Fruit fly (Drosophila melanogaster): ENCODE data around the gene CG13473.

Gene CG13473

DNA sequence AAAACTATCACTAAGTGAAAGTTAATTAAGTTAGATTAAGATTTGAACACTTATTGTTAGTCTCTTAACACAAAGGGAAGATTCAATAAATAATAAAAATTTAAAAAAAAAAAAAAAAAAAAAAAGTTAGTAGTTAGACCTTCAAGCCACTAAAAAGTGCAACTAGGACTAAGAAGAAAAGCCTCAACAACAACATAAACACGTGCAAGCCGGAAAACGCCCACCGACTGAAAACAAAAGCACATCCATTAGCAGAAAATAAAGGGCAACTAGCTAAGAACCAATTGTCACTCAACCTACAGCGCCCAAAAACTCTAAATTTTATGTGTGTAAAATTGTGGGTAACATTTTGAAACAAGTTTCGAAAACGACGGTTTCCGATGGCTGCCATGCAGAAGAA lies at the start of gene CG13473:
TSS of gene CG13473 (plus strand) at position 301 of the 400 bp plus-strand sequence.
- no peak for TF ChIP-seq Sin3A (optimal IDR thresholded peaks at IDR 0.05)

DNA sequence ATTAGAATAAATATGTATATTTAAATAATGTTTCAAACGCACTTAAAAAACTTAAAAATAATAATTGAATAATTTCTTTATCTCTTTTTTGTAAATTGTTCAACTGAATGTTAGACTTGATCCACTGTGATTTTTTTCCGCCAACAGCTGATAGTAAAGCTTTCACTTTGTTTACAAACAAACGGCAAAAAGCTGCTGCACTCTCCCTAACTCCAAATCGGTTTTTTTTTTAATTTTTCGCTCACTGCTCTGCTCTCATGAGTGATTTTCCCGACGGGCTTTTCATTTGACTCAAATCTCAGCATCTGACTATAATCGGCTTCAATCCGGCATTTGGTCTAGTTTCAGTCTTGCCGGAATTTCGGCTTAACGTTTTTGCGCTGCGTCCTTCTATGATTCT lies 47.1 kb upstream of the CG13473 start:
- TF ChIP-seq ttk (optimal IDR thresholded peaks at IDR 0.05): no peak
- no peak for TF ChIP-seq Myc (optimal IDR thresholded peaks at IDR 0.05)
- no peak for TF ChIP-seq psq (optimal IDR thresholded peaks at IDR 0.05)
- TF ChIP-seq h (optimal IDR thresholded peaks at IDR 0.05): no peak
- TF ChIP-seq Sin3A (optimal IDR thresholded peaks at IDR 0.05): no peak

DNA sequence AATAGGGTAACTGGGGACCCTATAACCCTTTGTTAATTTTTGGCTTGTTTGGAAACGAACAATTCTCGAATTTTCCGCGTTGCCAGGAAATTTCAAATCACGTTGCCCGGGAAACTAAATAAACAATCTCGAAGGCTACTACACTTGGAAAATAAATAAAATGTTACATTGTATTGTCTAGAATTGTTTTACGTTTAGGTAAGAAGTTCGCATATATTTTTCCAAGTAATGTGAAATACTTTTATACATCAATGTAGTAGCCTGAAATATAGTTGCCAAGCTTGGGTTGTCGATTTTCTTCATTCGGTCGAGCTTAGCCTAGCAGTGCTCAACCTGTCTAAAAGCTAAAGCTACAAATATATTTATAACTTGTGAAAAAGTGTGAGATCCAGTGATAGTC lies 44.1 kb upstream of the CG13473 start, which contains the start of gene Dnaaf6:
TSS of gene Dnaaf6 (plus strand) at position 301 of the 400 bp plus-strand sequence.
- no peak for TF ChIP-seq Myc (optimal IDR thresholded peaks at IDR 0.05)
- TF ChIP-seq Sin3A (optimal IDR thresholded peaks at IDR 0.05): no peak
- TF ChIP-seq ttk (optimal IDR thresholded peaks at IDR 0.05): no peak
- TF ChIP-seq psq (optimal IDR thresholded peaks at IDR 0.05): no peak
- no peak for TF ChIP-seq insv (optimal IDR thresholded peaks at IDR 0.05)
- no peak for TF ChIP-seq h (optimal IDR thresholded peaks at IDR 0.05)

DNA sequence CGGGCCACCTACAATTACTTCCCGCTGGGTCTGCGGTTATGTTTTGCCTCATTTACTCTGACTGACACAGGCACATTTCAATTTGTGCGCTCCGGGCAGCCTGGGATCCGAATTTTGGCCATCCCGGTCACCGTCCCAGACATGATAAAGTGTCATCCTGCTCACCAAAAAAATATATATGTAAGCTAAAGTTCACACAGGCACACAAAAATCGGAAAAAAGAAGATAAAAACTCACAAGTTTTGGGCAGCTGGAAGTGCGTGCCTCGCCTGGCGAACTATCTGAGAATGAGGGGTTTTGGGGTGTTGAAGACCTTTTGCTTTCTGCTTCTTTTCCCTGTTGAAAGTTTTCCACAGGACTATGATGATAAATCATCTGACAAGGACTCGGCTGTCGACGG lies 42.3 kb upstream of the CG13473 start:
- no peak for TF ChIP-seq ttk (optimal IDR thresholded peaks at IDR 0.05)
- no peak for TF ChIP-seq h (optimal IDR thresholded peaks at IDR 0.05)
- no peak for TF ChIP-seq insv (optimal IDR thresholded peaks at IDR 0.05)
- no peak for TF ChIP-seq Myc (optimal IDR thresholded peaks at IDR 0.05)
- TF ChIP-seq Sin3A (optimal IDR thresholded peaks at IDR 0.05): no peak
- TF ChIP-seq psq (optimal IDR thresholded peaks at IDR 0.05): no peak

DNA sequence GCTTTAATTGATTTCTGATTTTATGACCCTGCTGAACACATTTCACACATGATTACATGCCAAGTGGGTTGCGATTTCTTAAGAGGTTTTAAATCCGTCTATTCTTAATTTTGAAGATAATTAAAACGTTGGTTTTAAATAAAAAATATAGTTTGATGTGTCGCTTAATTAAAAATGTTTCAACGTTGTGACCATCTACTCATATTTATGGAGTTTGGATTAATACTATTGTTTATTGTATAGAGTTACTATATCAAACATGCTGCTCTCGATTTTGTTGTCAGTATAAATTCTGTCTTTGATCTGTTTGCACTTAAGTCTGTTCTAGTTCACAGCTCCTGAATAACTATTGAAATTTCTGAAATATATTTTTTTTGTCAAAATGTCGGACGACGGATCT lies 37.5 kb upstream of the CG13473 start, which contains the start of gene gdrd:
TSS of gene gdrd (plus strand) at position 301 of the 400 bp plus-strand sequence.
- no peak for TF ChIP-seq psq (optimal IDR thresholded peaks at IDR 0.05)
- TF ChIP-seq insv (optimal IDR thresholded peaks at IDR 0.05): no peak
- no peak for TF ChIP-seq Myc (optimal IDR thresholded peaks at IDR 0.05)
- no peak for TF ChIP-seq ttk (optimal IDR thresholded peaks at IDR 0.05)
- TF ChIP-seq h (optimal IDR thresholded peaks at IDR 0.05): no peak
- no peak for TF ChIP-seq Sin3A (optimal IDR thresholded peaks at IDR 0.05)

DNA sequence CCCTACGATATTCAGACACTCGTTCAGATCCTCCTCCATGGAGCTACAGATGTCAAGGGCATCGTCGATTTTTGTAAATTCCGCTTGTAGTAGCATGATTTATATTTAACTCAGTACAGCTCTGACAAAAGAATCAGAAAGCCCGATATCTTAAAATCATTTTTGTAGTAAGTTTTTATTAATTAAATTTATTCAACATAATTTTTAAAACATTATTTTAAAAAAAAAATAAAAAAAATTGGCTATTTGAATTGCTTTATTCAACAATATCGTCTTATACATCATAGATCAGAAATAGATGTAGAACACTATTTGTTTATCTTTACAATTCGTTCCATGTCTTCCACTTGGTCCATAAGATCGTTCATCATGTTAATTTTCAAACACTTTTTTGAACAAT lies 31.6 kb upstream of the CG13473 start, which contains the start of gene CG13474:
TSS of gene CG13474 (minus strand) at position 101 of the 400 bp plus-strand sequence.
- TF ChIP-seq Myc (optimal IDR thresholded peaks at IDR 0.05) (no peak), h (optimal IDR thresholded peaks at IDR 0.05) (no peak), psq (optimal IDR thresholded peaks at IDR 0.05) (no peak), insv (optimal IDR thresholded peaks at IDR 0.05) (no peak), ttk (optimal IDR thresholded peaks at IDR 0.05) (no peak), Sin3A (optimal IDR thresholded peaks at IDR 0.05) (no peak)

DNA sequence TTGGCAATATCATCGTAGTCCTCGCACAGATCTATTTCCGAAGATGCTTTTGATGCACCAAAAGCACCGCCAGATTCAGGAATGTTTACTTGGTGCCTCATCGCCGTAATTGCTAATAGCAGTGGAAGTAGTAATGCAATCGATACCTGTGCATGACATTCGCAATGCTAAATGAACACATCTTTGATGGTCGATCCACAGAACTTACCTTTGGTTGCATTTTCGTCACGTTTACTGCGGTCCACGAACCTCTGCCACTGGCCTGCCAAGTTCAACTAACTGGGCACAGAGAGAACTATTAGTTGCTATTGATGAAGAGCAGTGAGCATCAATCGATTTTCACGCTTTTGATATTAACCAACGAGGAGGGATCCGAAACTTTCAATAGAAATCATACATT lies 27.0 kb upstream of the CG13473 start, which contains the start of gene CG17177:
TSS of gene CG17177 (minus strand) at position 101 of the 400 bp plus-strand sequence.
- TF ChIP-seq ttk (optimal IDR thresholded peaks at IDR 0.05) (no peak), h (optimal IDR thresholded peaks at IDR 0.05) (no peak), insv (optimal IDR thresholded peaks at IDR 0.05) (no peak), Sin3A (optimal IDR thresholded peaks at IDR 0.05) (no peak), psq (optimal IDR thresholded peaks at IDR 0.05) (no peak), Myc (optimal IDR thresholded peaks at IDR 0.05) (no peak)

DNA sequence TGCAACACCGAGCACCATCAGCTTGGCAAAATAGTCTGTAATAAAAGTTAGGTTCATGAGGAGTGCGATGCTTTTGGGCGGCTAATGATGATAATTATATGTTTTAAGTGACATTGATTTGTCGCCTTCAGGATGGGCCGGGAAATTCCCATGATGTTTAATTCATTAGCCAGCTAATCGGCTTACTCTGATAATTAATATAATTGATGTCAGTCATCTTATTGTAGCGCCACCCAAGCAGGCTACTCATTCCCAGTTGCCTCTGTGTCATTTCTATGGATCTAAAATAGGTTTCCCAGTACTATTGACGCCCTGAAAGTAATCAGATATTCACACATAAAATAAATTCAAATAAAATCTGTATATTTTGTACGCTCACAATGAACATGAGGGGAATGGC lies 23.4 kb upstream of the CG13473 start, which contains the start of gene CG13476:
TSS of gene CG13476 (plus strand) at position 301 of the 400 bp plus-strand sequence.
- TF ChIP-seq Sin3A (optimal IDR thresholded peaks at IDR 0.05) (no peak), h (optimal IDR thresholded peaks at IDR 0.05) (no peak), Myc (optimal IDR thresholded peaks at IDR 0.05) (no peak), ttk (optimal IDR thresholded peaks at IDR 0.05) (no peak), insv (optimal IDR thresholded peaks at IDR 0.05) (no peak), psq (optimal IDR thresholded peaks at IDR 0.05) (no peak)

DNA sequence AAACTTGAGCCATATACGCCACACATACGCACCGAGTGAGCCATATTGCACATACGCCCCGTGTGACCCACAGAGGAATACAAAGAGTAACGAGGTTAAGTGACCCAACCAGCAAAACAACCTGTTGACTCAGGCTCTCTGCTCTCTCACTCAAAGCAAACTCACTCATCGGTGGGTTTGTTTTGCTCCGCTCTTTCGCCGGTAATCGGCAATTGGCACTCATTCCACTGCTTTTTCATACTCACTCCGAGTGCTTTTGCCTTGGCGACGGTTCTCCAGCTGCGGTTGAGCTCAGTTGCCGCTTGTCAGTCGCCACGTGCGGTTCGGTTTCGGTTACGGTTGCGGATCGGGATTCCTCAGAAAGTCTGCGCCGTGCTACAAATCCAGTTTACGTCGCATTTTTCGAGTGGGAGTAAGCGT lies 22.1 kb upstream of the CG13473 start:
- TF ChIP-seq h (optimal IDR thresholded peaks at IDR 0.05) (no peak), Myc (optimal IDR thresholded peaks at IDR 0.05) (no peak), ttk (optimal IDR thresholded peaks at IDR 0.05) (no peak), psq (optimal IDR thresholded peaks at IDR 0.05) (no peak)

DNA sequence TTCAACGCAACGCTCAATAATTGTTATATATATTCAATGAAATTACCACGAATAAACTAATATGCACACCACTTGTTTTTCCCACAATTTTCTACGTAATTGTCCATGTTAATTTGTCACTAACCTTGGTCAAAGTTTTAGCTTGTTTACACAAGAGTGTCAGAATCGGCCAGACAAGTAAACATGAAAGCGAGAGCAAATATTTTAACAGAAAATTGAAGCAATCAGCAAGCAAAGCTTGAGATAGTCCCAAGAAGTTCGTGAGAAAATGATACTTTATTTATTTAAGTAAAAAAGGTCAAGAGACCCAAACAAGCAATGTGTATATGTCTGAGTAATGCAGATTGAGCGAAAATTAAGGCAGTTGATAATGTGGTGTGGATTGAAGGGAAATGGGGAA lies 20.5 kb upstream of the CG13473 start:
- TF ChIP-seq psq (optimal IDR thresholded peaks at IDR 0.05) (no peak), h (optimal IDR thresholded peaks at IDR 0.05) (no peak), Myc (optimal IDR thresholded peaks at IDR 0.05) (no peak), insv (optimal IDR thresholded peaks at IDR 0.05) (no peak), ttk (optimal IDR thresholded peaks at IDR 0.05) (no peak), Sin3A (optimal IDR thresholded peaks at IDR 0.05) (no peak)

DNA sequence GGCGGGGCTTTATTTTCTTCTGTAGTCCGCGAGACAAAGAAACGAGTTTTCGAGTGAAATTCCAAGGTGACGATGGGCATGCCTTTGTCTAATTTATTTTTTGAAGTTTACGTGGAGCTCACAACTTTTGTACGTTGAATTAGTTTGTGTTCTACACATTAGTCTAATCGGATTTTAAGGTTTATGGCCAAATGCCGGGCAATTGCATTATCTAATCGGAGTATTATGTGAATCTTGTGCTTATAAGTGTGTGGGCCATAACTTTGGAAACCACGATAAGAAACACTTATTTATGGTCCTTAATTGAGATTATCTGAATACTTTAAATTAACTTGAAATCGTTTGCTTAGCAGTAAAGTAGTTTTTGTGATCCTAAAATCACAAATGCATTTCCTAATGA lies 15.8 kb upstream of the CG13473 start:
- TF ChIP-seq ttk (optimal IDR thresholded peaks at IDR 0.05) (no peak), Myc (optimal IDR thresholded peaks at IDR 0.05) (no peak), Sin3A (optimal IDR thresholded peaks at IDR 0.05) (no peak), psq (optimal IDR thresholded peaks at IDR 0.05) (no peak), insv (optimal IDR thresholded peaks at IDR 0.05) (no peak), h (optimal IDR thresholded peaks at IDR 0.05) (no peak)

DNA sequence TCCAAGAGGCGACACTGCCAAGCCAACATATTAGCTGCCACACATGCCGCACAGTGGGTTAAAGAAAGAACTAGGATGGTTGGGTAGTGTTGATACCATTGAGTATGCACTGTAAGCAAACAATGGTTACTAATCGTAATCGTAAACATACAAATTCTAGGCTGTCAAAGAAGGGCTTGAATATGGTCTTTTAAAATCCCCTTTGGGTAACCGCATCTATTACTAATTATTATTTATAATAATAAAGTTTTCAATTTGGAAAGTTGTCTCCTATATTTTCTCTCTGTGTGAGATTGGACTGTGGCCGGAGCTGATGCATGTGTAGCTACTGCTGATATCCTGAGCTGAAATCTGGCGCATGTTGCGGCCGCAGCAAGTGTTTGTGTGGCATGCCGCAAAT lies 3.2 kb downstream of the CG13473 start:
- no peak for TF ChIP-seq insv (optimal IDR thresholded peaks at IDR 0.05)
- TF ChIP-seq Sin3A (optimal IDR thresholded peaks at IDR 0.05): no peak
- no peak for TF ChIP-seq h (optimal IDR thresholded peaks at IDR 0.05)
- no peak for TF ChIP-seq ttk (optimal IDR thresholded peaks at IDR 0.05)
- no peak for TF ChIP-seq psq (optimal IDR thresholded peaks at IDR 0.05)
- TF ChIP-seq Myc (optimal IDR thresholded peaks at IDR 0.05): no peak

DNA sequence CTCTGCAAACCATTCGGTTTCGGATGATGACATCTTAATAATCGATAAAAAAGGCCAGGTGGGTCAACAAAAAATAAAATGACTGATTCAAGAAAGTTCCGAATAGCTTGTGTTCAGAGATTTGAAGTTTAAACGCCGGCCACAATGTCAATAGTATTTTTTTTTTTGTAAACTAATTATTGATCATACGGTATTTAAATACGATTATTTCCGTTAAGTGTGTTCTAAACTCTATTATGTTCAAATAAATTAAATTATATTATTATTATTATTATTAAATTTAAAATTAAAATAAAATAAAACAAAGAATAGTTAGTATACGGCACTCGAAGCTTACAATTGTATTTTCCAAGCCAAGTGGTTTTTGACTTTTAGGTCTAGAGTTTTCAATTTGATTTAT lies 4.9 kb downstream of the CG13473 start, which contains the start of gene CG13471:
TSS of gene CG13471 (minus strand) at position 101 of the 400 bp plus-strand sequence.
- no peak for TF ChIP-seq Sin3A (optimal IDR thresholded peaks at IDR 0.05)
- no peak for TF ChIP-seq h (optimal IDR thresholded peaks at IDR 0.05)
- TF ChIP-seq psq (optimal IDR thresholded peaks at IDR 0.05): no peak
- no peak for TF ChIP-seq Myc (optimal IDR thresholded peaks at IDR 0.05)
- TF ChIP-seq insv (optimal IDR thresholded peaks at IDR 0.05): no peak
- TF ChIP-seq ttk (optimal IDR thresholded peaks at IDR 0.05): no peak

Measured in Kc167 (cell line).